Worm (Caenorhabditis elegans) whole organism, L4 larva: ENCODE measurements around the gene ocr-2.

Experiments
- egl-27 ChIP-seq: sonication (generic microtip); optimal IDR thresholded peaks from 3 replicates; lab custom pipeline; 2017; ENCODE audit warnings: missing biosample characterization, missing genetic modification reagents, missing genetic modification characterization
- jun-1 ChIP-seq: fragments of 150-350 bp; optimal IDR thresholded peaks from 2 replicates; lab custom pipeline; 2014; ENCODE audit warnings: missing biosample characterization, missing genetic modification reagents, missing genetic modification characterization
- lsy-2 ChIP-seq, 2 experiments: fragments of 150-350 bp in 1 of 2; sonication (generic microtip) in 1 of 2; optimal IDR thresholded peaks; 2 replicates each; lab custom pipeline; 2014 to 2017; ENCODE audit warnings: missing biosample characterization in 2 of 2, missing genetic modification characterization in 2 of 2
- mdt-29 ChIP-seq: fragments of 200-800 bp; sonication (Bioruptor generic); IDR thresholded peaks from 2 replicates; pipeline ENCODE4 v1.3.6; 2022; ENCODE audit warnings: missing genetic modification reagents, missing genetic modification characterization, missing compliant biosample characterization
- pha-4 ChIP-seq, 2 experiments: fragments of 150-350 bp in 1 of 2; fragments of 200-800 bp in 1 of 2; sonication (Bioruptor generic) in 1 of 2; IDR thresholded peaks in 1 of 2; optimal IDR thresholded peaks in 1 of 2; 2 replicates each; pipeline versions ENCODE4 v1.3.6 to Lab custom; 2014 to 2022; ENCODE audit warnings: missing genetic modification characterization in 2 of 2, missing genetic modification reagents in 2 of 2, missing biosample characterization in 1 of 2, missing compliant biosample characterization in 1 of 2

DNA sequence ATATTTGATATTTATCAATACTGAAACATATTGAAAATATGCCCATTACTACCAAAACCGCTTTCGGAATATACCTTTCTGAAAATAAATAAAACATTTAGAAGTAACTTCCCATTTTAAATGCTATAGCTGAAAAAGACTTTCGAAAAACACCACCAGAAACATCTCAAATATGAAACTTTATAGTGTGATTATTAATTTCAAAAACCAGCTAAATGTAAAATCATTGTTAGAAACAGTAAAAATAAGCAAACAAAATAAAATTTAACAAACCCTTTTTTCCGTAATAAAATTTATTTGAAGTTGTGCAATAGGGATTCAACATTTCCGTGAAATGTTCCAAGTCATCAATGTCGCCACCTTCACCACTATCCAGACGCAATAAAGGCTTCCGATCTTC, 48.1 kb upstream of the ocr-2 start, which contains the start of the genes K07H8.5 and K07H8.8:
- TF ChIP-seq lsy-2 (tag; optimal IDR thresholded peaks at IDR 0.05; lab: Kevin White, UChicago) (no peak), egl-27 (tag; lab: Kevin White, UChicago) (no peak), pha-4 (GFP tag; IDR thresholded peaks at IDR 0.05; lab: Robert Waterston, UW) (no peak), pha-4 (tag; optimal IDR thresholded peaks at IDR 0.05; lab: Kevin White, UChicago) (no peak), mdt-29 (GFP tag; lab: Robert Waterston, UW) (no peak), jun-1 (no peak)
